Fruit fly (Drosophila melanogaster): ENCODE data around the gene CG10747.

DNA sequence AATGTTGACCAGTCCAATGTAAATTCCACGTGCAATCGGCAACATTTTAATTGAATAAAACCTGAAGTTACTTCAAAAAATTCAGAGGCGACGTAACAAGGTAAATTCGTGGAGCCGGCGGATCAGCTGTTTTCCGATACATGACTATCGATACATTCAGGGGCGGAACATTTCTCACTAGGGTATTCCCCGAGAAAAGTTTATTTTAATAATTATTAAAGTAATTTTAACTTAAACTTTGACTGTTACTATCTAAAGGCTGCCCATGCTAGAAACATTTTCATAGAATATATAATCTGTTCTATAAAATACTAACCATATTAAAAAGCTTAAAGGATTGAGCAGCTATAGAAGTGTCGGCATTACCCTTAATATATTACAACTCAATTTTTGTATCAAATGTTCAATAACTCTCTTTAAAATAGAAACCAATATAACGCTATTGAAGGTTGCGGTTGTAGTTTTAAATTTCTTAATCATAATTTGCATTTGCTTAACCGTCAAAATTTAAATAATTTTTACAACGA is 6.0 kb upstream of the CG10747 start, which contains the start of the genes mRpS18B and Kua:
- TF ChIP-seq CG8478 (optimal IDR thresholded peaks at IDR 0.05), result no peak
- no peak for TF ChIP-seq CTCF (optimal IDR thresholded peaks at IDR 0.05)

Measured in S2 (cell line).